Fruit fly (Drosophila melanogaster) whole organism, embryonic: ENCODE results near the gene bumpel.

ENCODE experiments used
- Atf6 ChIP-seq: fragments of 200-800 bp; sonication (Bioruptor generic); IDR thresholded peaks from 2 replicates; pipeline ENCODE4 v1.3.6; 2022; ENCODE audit warnings: missing biosample characterization, missing genetic modification characterization
- CG10147 ChIP-seq: fragments of 200-800 bp; sonication (Bioruptor generic); optimal IDR thresholded peaks from 2 replicates; lab custom pipeline; 2019; ENCODE audit warnings: missing biosample characterization, mild to moderate bottlenecking, missing genetic modification characterization, moderate library complexity
- CG1024 ChIP-seq: fragments of 200-800 bp; sonication (Bioruptor generic); IDR thresholded peaks from 2 replicates; pipeline ENCODE4 v1.3.6; 2022; ENCODE audit warnings: missing biosample characterization, missing genetic modification characterization
- CG12104 ChIP-seq: fragments of 200-800 bp; sonication (Bioruptor generic); optimal IDR thresholded peaks from 3 replicates; lab custom pipeline; 2016; ENCODE audit warnings: missing biosample characterization, missing genetic modification characterization
- CG12155 ChIP-seq: fragments of 200-800 bp; sonication (Bioruptor generic); optimal IDR thresholded peaks from 3 replicates; lab custom pipeline; 2016; ENCODE audit warnings: missing biosample characterization, missing genetic modification characterization
- CG15514 ChIP-seq: fragments of 200-800 bp; sonication (Bioruptor generic); optimal IDR thresholded peaks from 3 replicates; lab custom pipeline; 2017; ENCODE audit warnings: missing biosample characterization, missing genetic modification characterization, mild to moderate bottlenecking, moderate library complexity, missing genetic modification reagents
- CG15601 ChIP-seq: fragments of 200-800 bp; sonication (Bioruptor generic); optimal IDR thresholded peaks from 3 replicates; lab custom pipeline; 2019; ENCODE audit warnings: missing biosample characterization, mild to moderate bottlenecking, missing genetic modification characterization, moderate library complexity
- CG1603 ChIP-seq: fragments of 200-800 bp; sonication (Bioruptor generic); optimal IDR thresholded peaks from 2 replicates; lab custom pipeline; 2019; ENCODE audit warnings: missing biosample characterization, mild to moderate bottlenecking, missing genetic modification characterization, moderate library complexity
- CG18764 ChIP-seq: fragments of 200-800 bp; sonication (Bioruptor generic); optimal IDR thresholded peaks from 3 replicates; lab custom pipeline; 2016; ENCODE audit warnings: missing biosample characterization, missing genetic modification characterization
- CG30403 ChIP-seq: fragments of 200-800 bp; sonication (Bioruptor generic); optimal IDR thresholded peaks from 3 replicates; lab custom pipeline; 2016; ENCODE audit warnings: missing biosample characterization, missing genetic modification characterization
- CG30431 ChIP-seq: fragments of 200-800 bp; sonication (Bioruptor generic); optimal IDR thresholded peaks from 2 replicates; lab custom pipeline; 2017; ENCODE audit warnings: missing biosample characterization, missing genetic modification characterization
- CG31365 ChIP-seq: fragments of 200-800 bp; sonication (Bioruptor generic); optimal IDR thresholded peaks from 2 replicates; lab custom pipeline; 2018; ENCODE audit warnings: missing biosample characterization, mild to moderate bottlenecking, missing genetic modification characterization
- CG32767 ChIP-seq: fragments of 200-800 bp; sonication (Bioruptor generic); IDR thresholded peaks from 2 replicates; pipeline ENCODE4 v1.3.6; 2022; ENCODE audit warnings: missing biosample characterization, missing genetic modification characterization
- CG4707 ChIP-seq: fragments of 200-800 bp; sonication (Bioruptor generic); optimal IDR thresholded peaks from 2 replicates; lab custom pipeline; 2018; ENCODE audit warnings: missing biosample characterization, mild to moderate bottlenecking, missing genetic modification characterization, moderate library complexity
- CG5180 ChIP-seq: fragments of 200-800 bp; sonication (Bioruptor generic); optimal IDR thresholded peaks from 3 replicates; lab custom pipeline; 2017; ENCODE audit warnings: missing biosample characterization, missing genetic modification characterization, mild to moderate bottlenecking, moderate library complexity, missing genetic modification reagents
- CG6813 ChIP-seq: fragments of 200-800 bp; sonication (Bioruptor generic); optimal IDR thresholded peaks from 2 replicates; lab custom pipeline; 2017; ENCODE audit warnings: missing biosample characterization, missing genetic modification characterization, mild to moderate bottlenecking, moderate library complexity, missing genetic modification reagents
- CG7556 ChIP-seq: fragments of 200-800 bp; sonication (Bioruptor generic); optimal IDR thresholded peaks from 2 replicates; lab custom pipeline; 2017; ENCODE audit warnings: missing biosample characterization, mild to moderate bottlenecking, missing genetic modification characterization
- CG7745 ChIP-seq: fragments of 200-800 bp; sonication (Bioruptor generic); optimal IDR thresholded peaks from 2 replicates; lab custom pipeline; 2018; ENCODE audit warnings: missing biosample characterization, mild to moderate bottlenecking, missing genetic modification characterization, moderate library complexity
- CG8359 ChIP-seq: fragments of 200-800 bp; sonication (Bioruptor generic); optimal IDR thresholded peaks from 2 replicates; lab custom pipeline; 2017; ENCODE audit warnings: missing biosample characterization, mild to moderate bottlenecking, missing genetic modification characterization, borderline replicate concordance
- CG8944 ChIP-seq: fragments of 200-800 bp; sonication (Bioruptor generic); optimal IDR thresholded peaks from 3 replicates; lab custom pipeline; 2016; ENCODE audit warnings: missing biosample characterization, missing genetic modification characterization
- CG9876 ChIP-seq: fragments of 200-800 bp; sonication (Bioruptor generic); optimal IDR thresholded peaks from 2 replicates; lab custom pipeline; 2016; ENCODE audit warnings: missing biosample characterization, missing genetic modification characterization
- CHES-1-like ChIP-seq: fragments of 200-800 bp; sonication (Bioruptor generic); optimal IDR thresholded peaks from 2 replicates; lab custom pipeline; 2016; ENCODE audit warnings: missing biosample characterization, missing genetic modification characterization
- Camta ChIP-seq: fragments of 200-800 bp; sonication (Bioruptor generic); optimal IDR thresholded peaks from 2 replicates; lab custom pipeline; 2016; ENCODE audit warnings: missing biosample characterization, missing genetic modification characterization
- CrebB ChIP-seq: fragments of 200-800 bp; sonication (Bioruptor generic); optimal IDR thresholded peaks from 3 replicates; lab custom pipeline; 2018; ENCODE audit warnings: missing biosample characterization, mild to moderate bottlenecking, missing genetic modification characterization
- Mrtf ChIP-seq: fragments of 200-800 bp; sonication (Bioruptor generic); IDR thresholded peaks from 3 replicates; pipeline ENCODE4 v1.3.6; 2022; ENCODE audit warnings: missing biosample characterization, missing genetic modification characterization
- Myb ChIP-seq: fragments of 200-800 bp; sonication (Bioruptor generic); optimal IDR thresholded peaks from 2 replicates; lab custom pipeline; 2016; ENCODE audit warnings: missing biosample characterization, missing genetic modification characterization
- NC2β ChIP-seq: fragments of 200-800 bp; sonication (Bioruptor generic); optimal IDR thresholded peaks from 2 replicates; lab custom pipeline; 2016; ENCODE audit warnings: missing biosample characterization, missing genetic modification characterization
- NK7.1 ChIP-seq: fragments of 200-800 bp; sonication (Bioruptor generic); optimal IDR thresholded peaks from 3 replicates; lab custom pipeline; 2016; ENCODE audit warnings: missing biosample characterization, missing genetic modification characterization
- NfI ChIP-seq: fragments of 200-800 bp; sonication (Bioruptor generic); optimal IDR thresholded peaks from 3 replicates; lab custom pipeline; 2018; ENCODE audit warnings: missing biosample characterization, mild to moderate bottlenecking, missing genetic modification characterization, moderate library complexity
- Ravus ChIP-seq: fragments of 200-800 bp; sonication (Bioruptor generic); IDR thresholded peaks from 2 replicates; pipeline ENCODE4 v1.3.6; 2022; ENCODE audit warnings: missing biosample characterization, missing genetic modification characterization
- Sin3A ChIP-seq: fragments of >200 bp; optimal IDR thresholded peaks from 2 replicates; lab custom pipeline; 2018
- Sry-β ChIP-seq: fragments of 200-800 bp; sonication (Bioruptor generic); optimal IDR thresholded peaks from 2 replicates; lab custom pipeline; 2018; ENCODE audit warnings: missing biosample characterization, mild to moderate bottlenecking, missing genetic modification characterization, moderate library complexity
- TFAM ChIP-seq: fragments of 200-800 bp; sonication (Bioruptor generic); optimal IDR thresholded peaks from 2 replicates; lab custom pipeline; 2017; ENCODE audit warnings: missing biosample characterization, missing genetic modification characterization, inconsistent platforms
- bcd ChIP-seq: fragments of 200-800 bp; sonication (Bioruptor generic); optimal IDR thresholded peaks from 2 replicates; lab custom pipeline; 2017; ENCODE audit warnings: missing biosample characterization, mild to moderate bottlenecking, missing genetic modification characterization
- bigmax ChIP-seq: fragments of 200-800 bp; sonication (Bioruptor generic); optimal IDR thresholded peaks from 2 replicates; lab custom pipeline; 2018; ENCODE audit warnings: missing biosample characterization, mild to moderate bottlenecking, missing genetic modification characterization
- br ChIP-seq: fragments of >200 bp; optimal IDR thresholded peaks from 2 replicates; lab custom pipeline; 2017
- corto ChIP-seq: fragments of 200-800 bp; sonication (Bioruptor generic); optimal IDR thresholded peaks from 2 replicates; lab custom pipeline; 2016; ENCODE audit warnings: missing biosample characterization, mild to moderate bottlenecking, missing genetic modification characterization, moderate library complexity
- emc ChIP-seq: fragments of 200-800 bp; sonication (Bioruptor generic); optimal IDR thresholded peaks from 2 replicates; lab custom pipeline; 2016; ENCODE audit warnings: missing biosample characterization, missing genetic modification characterization
- gcm2 ChIP-seq: fragments of 200-800 bp; sonication (Bioruptor generic); optimal IDR thresholded peaks from 2 replicates; lab custom pipeline; 2016; ENCODE audit warnings: missing biosample characterization, missing genetic modification characterization
- gro ChIP-seq: fragments of 200-800 bp; sonication (Bioruptor generic); optimal IDR thresholded peaks from 2 replicates; lab custom pipeline; 2016; ENCODE audit warnings: missing biosample characterization, missing genetic modification characterization
- hbn ChIP-seq: fragments of 200-800 bp; sonication (Bioruptor generic); IDR thresholded peaks from 2 replicates; pipeline ENCODE4 v1.3.6; 2022; ENCODE audit warnings: missing biosample characterization, missing genetic modification characterization; ENCODE audit not compliant: partially characterized antibody
- her ChIP-seq: fragments of 200-800 bp; sonication (Bioruptor generic); optimal IDR thresholded peaks from 2 replicates; lab custom pipeline; 2016; ENCODE audit warnings: missing biosample characterization, missing genetic modification characterization
- insv ChIP-seq, 2 experiments: fragments of 200-800 bp; sonication (Bioruptor generic); optimal IDR thresholded peaks; 3 replicates each; lab custom pipeline; 2016 to 2018; ENCODE audit warnings: missing biosample characterization in 2 of 2, missing genetic modification characterization in 2 of 2
- lola ChIP-seq, 3 experiments: fragments of >200 bp in 2 of 3; fragments of 200-800 bp in 1 of 3; sonication (Bioruptor generic) in 1 of 3; optimal IDR thresholded peaks; 2 replicates each; lab custom pipeline; 2017 to 2019; ENCODE audit warnings: missing biosample characterization in 3 of 3, missing genetic modification characterization in 3 of 3, mild to moderate bottlenecking in 1 of 3, moderate library complexity in 1 of 3
- pnt ChIP-seq: fragments of 200-800 bp; sonication (Bioruptor generic); optimal IDR thresholded peaks from 3 replicates; lab custom pipeline; 2016; ENCODE audit warnings: missing biosample characterization, missing genetic modification characterization
- pzg ChIP-seq: fragments of 200-800 bp; sonication (Bioruptor generic); optimal IDR thresholded peaks from 3 replicates; lab custom pipeline; 2018; ENCODE audit warnings: missing biosample characterization, mild to moderate bottlenecking, missing genetic modification characterization, moderate library complexity
- ranshi ChIP-seq: fragments of 200-800 bp; sonication (Bioruptor generic); IDR thresholded peaks from 2 replicates; pipeline ENCODE4 v1.3.6; 2022; ENCODE audit warnings: missing biosample characterization, missing genetic modification characterization
- sna ChIP-seq: fragments of 200-800 bp; sonication (Bioruptor generic); IDR thresholded peaks from 2 replicates; pipeline ENCODE4 v1.3.6; 2022; ENCODE audit warnings: missing biosample characterization, missing genetic modification characterization; ENCODE audit not compliant: partially characterized antibody
- vfl ChIP-seq: fragments of 200-800 bp; sonication (Bioruptor generic); optimal IDR thresholded peaks from 2 replicates; lab custom pipeline; 2016; ENCODE audit warnings: missing biosample characterization, missing genetic modification characterization
- zen ChIP-seq: fragments of 200-800 bp; sonication (Bioruptor generic); optimal IDR thresholded peaks from 3 replicates; lab custom pipeline; 2018; ENCODE audit warnings: missing biosample characterization, mild to moderate bottlenecking, missing genetic modification characterization, moderate library complexity
- zfh2 ChIP-seq: fragments of 200-800 bp; sonication (Bioruptor generic); optimal IDR thresholded peaks from 2 replicates; lab custom pipeline; 2016; ENCODE audit warnings: missing biosample characterization, missing genetic modification characterization

The bumpel gene

dm6 chr3R:11409667-11410137 is 8.8 kb downstream of the bumpel start, which contains the start of the genes mgr and Irbp (continued):
- TF ChIP-seq CG7745 (peak; percentile 53), her (no peak), Atf6 (peak; percentile 91), CG7556 (GFP tag; lab: Kevin White, UChicago) (peak; percentile 92), CG6813 (GFP tag; lab: Kevin White, UChicago) (peak; percentile 75), CG15514 (GFP tag; lab: Kevin White, UChicago) (peak; percentile 86), gcm2 (GFP tag; lab: Kevin White, UChicago) (peak; percentile 9), CG12155 (GFP tag; lab: Kevin White, UChicago) (peak; percentile 87), br (lab: Kevin White, UChicago) (no peak), gro (GFP tag; lab: Kevin White, UChicago) (no peak), pzg (GFP tag; lab: Kevin White, UChicago) (peak; percentile 40), Myb (GFP tag; lab: Kevin White, UChicago) (no peak), CG4707 (GFP tag; lab: Kevin White, UChicago) (peak; percentile 64), zen (tag; lab: Kevin White, UChicago) (peak; percentile 95), bigmax (GFP tag; lab: Kevin White, UChicago) (peak; percentile 86), bcd (GFP tag; lab: Kevin White, UChicago) (peak; percentile 88), CG1024 (peak; percentile 89), CG30403 (peak; percentile 92), zfh2 (peak; percentile 68), CG8944 (GFP tag; lab: Kevin White, UChicago) (no peak), pnt (GFP tag; lab: Kevin White, UChicago) (peak; percentile 5), corto (GFP tag; lab: Kevin White, UChicago) (no peak), Mrtf (GFP tag; lab: Robert Waterston, UW) (no peak; the same call in 2 of the 3 replicates), CG1603 (tag; lab: Kevin White, UChicago) (no peak), lola (GFP tag; optimal IDR thresholded peaks at IDR 0.05; lab: Kevin White, UChicago) (peak in 1 of 3 experiments; percentile 93), CrebB (tag; lab: Kevin White, UChicago) (peak; percentile 75), insv (GFP tag; optimal IDR thresholded peaks at IDR 0.05; lab: Kevin White, UChicago) (peak in 1 of 2 experiments; percentile 48), TFAM (GFP tag; lab: Kevin White, UChicago) (peak; percentile 3), Sry-β (peak; percentile 68), vfl (peak; percentile 65), CG15601 (tag; lab: Kevin White, UChicago) (peak; percentile 91), Ravus (GFP tag; lab: Robert Waterston, UW) (peak; percentile 79), CG12104 (GFP tag; lab: Kevin White, UChicago) (peak; percentile 89), ranshi (peak; percentile 92), hbn (peak; percentile 78), CG10147 (GFP tag; lab: Kevin White, UChicago) (peak; percentile 92), CG9876 (GFP tag; lab: Kevin White, UChicago) (no peak), Camta (GFP tag; lab: Kevin White, UChicago) (peak; percentile 3), Sin3A (lab: Kevin White, UChicago) (no peak), CG30431 (GFP tag; lab: Kevin White, UChicago) (peak; percentile 79), CG8359 (peak; percentile 75), CG32767 (GFP tag; lab: Robert Waterston, UW) (peak; percentile 87), emc (GFP tag; lab: Kevin White, UChicago) (no peak), CG18764 (GFP tag; lab: Kevin White, UChicago) (peak; percentile 85), CHES-1-like (GFP tag; lab: Kevin White, UChicago) (peak; percentile 46), NC2β (GFP tag; lab: Kevin White, UChicago) (no peak), NfI (GFP tag; lab: Kevin White, UChicago) (peak; percentile 91), CG31365 (tag; lab: Kevin White, UChicago) (no peak), CG5180 (GFP tag; lab: Kevin White, UChicago) (no peak), NK7.1 (no peak), sna (GFP tag; lab: Robert Waterston, UW) (peak; percentile 88)
